Fruit fly (Drosophila melanogaster) whole organism, pupa: ENCODE measurements around the gene zfh1.

Experiments used
- CG12605 ChIP-seq: fragments of 200-800 bp; sonication (Bioruptor generic); IDR thresholded peaks from 2 replicates; pipeline ENCODE4 v1.3.6; 2022; ENCODE audit warnings: missing biosample characterization, missing genetic modification characterization
- CG17806 ChIP-seq: fragments of 200-800 bp; sonication (Bioruptor generic); optimal IDR thresholded peaks from 2 replicates; lab custom pipeline; 2018; ENCODE audit warnings: missing biosample characterization, mild to moderate bottlenecking, missing genetic modification characterization, moderate library complexity
- CG34367 ChIP-seq: fragments of 200-800 bp; sonication (Bioruptor generic); optimal IDR thresholded peaks from 2 replicates; lab custom pipeline; 2018; ENCODE audit warnings: missing biosample characterization, mild to moderate bottlenecking, missing genetic modification characterization
- gl ChIP-seq: fragments of 200-800 bp; sonication (Bioruptor generic); optimal IDR thresholded peaks from 2 replicates; lab custom pipeline; 2018; ENCODE audit warnings: missing biosample characterization, mild to moderate bottlenecking, missing genetic modification characterization

dm6 chr3R:30745104-30745503 lies 20.6 kb upstream of the zfh1 start, which contains the start of gene Npc2g:
- no peak for TF ChIP-seq CG17806
- TF ChIP-seq CG34367, result no peak
- TF ChIP-seq gl, result no peak
- TF ChIP-seq CG12605 (GFP tag; lab: Robert Waterston, UW), result no peak
